Fruit fly (Drosophila melanogaster) whole organism, prepupa: ENCODE measurements around the gene N.
A peak's percentile ranks its signal among the peaks of the same experiment; 100 is the strongest.

Source experiments
- Blimp-1 ChIP-seq: fragments of 200-800 bp; sonication (Bioruptor generic); optimal IDR thresholded peaks from 3 replicates; lab custom pipeline; 2017; ENCODE audit warnings: missing biosample characterization, missing genetic modification characterization, mild to moderate bottlenecking, moderate library complexity, missing genetic modification reagents
- CG10631 ChIP-seq: fragments of 200-800 bp; sonication (Bioruptor generic); optimal IDR thresholded peaks from 2 replicates; lab custom pipeline; 2016; ENCODE audit warnings: missing biosample characterization, missing genetic modification characterization
- CG10669 ChIP-seq: fragments of 200-800 bp; sonication (Bioruptor generic); optimal IDR thresholded peaks from 3 replicates; lab custom pipeline; 2018; ENCODE audit warnings: missing biosample characterization, mild to moderate bottlenecking, missing genetic modification characterization, moderate library complexity
- CG11294 ChIP-seq: fragments of 200-800 bp; sonication (Bioruptor generic); IDR thresholded peaks from 2 replicates; pipeline ENCODE4 v1.3.6; 2022; ENCODE audit warnings: missing biosample characterization, missing genetic modification characterization
- CG11902 ChIP-seq: fragments of 200-800 bp; sonication (Bioruptor generic); optimal IDR thresholded peaks from 3 replicates; lab custom pipeline; 2016; ENCODE audit warnings: missing biosample characterization, missing genetic modification characterization
- CG15336 ChIP-seq: fragments of 200-800 bp; sonication (Bioruptor generic); IDR thresholded peaks from 2 replicates; pipeline ENCODE4 v1.3.6; 2022; ENCODE audit warnings: missing biosample characterization, missing genetic modification characterization
- CG1621 ChIP-seq: fragments of 200-800 bp; sonication (Bioruptor generic); optimal IDR thresholded peaks from 3 replicates; lab custom pipeline; 2018; ENCODE audit warnings: missing biosample characterization, mild to moderate bottlenecking, missing genetic modification characterization
- CG16779 ChIP-seq: fragments of 200-800 bp; sonication (Bioruptor generic); optimal IDR thresholded peaks from 3 replicates; lab custom pipeline; 2017; ENCODE audit warnings: missing biosample characterization, mild to moderate bottlenecking, missing genetic modification characterization
- CG31627 ChIP-seq: fragments of 200-800 bp; sonication (Bioruptor generic); optimal IDR thresholded peaks from 3 replicates; lab custom pipeline; 2016; ENCODE audit warnings: missing biosample characterization, missing genetic modification characterization
- CG32006 ChIP-seq: fragments of 200-800 bp; sonication (Bioruptor generic); optimal IDR thresholded peaks from 3 replicates; lab custom pipeline; 2017; ENCODE audit warnings: missing biosample characterization, mild to moderate bottlenecking, missing genetic modification characterization
- CG34406 ChIP-seq: fragments of 200-800 bp; sonication (Bioruptor generic); optimal IDR thresholded peaks from 3 replicates; lab custom pipeline; 2016; ENCODE audit warnings: missing biosample characterization, missing genetic modification characterization
- CG3919 ChIP-seq: fragments of 200-800 bp; sonication (Bioruptor generic); optimal IDR thresholded peaks from 3 replicates; lab custom pipeline; 2016; ENCODE audit warnings: missing biosample characterization, missing genetic modification characterization
- CG4318 ChIP-seq: fragments of 200-800 bp; sonication (Bioruptor generic); optimal IDR thresholded peaks from 3 replicates; lab custom pipeline; 2017; ENCODE audit warnings: missing biosample characterization, mild to moderate bottlenecking, missing genetic modification characterization
- CG6163 ChIP-seq: fragments of 200-800 bp; sonication (Bioruptor generic); IDR thresholded peaks from 3 replicates; pipeline ENCODE4 v1.3.6; 2022; ENCODE audit warnings: missing biosample characterization, missing genetic modification characterization
- CG6276 ChIP-seq: fragments of 200-800 bp; sonication (Bioruptor generic); optimal IDR thresholded peaks from 2 replicates; lab custom pipeline; 2017; ENCODE audit warnings: missing biosample characterization, mild to moderate bottlenecking, missing genetic modification characterization
- CG6792 ChIP-seq: fragments of 200-800 bp; sonication (Bioruptor generic); optimal IDR thresholded peaks from 3 replicates; lab custom pipeline; 2016; ENCODE audit warnings: missing biosample characterization, missing genetic modification characterization
- CG6808 ChIP-seq: fragments of 200-800 bp; sonication (Bioruptor generic); optimal IDR thresholded peaks from 3 replicates; lab custom pipeline; 2017; ENCODE audit warnings: missing biosample characterization, missing genetic modification characterization, mild to moderate bottlenecking, moderate library complexity, missing genetic modification reagents
- CG6854 ChIP-seq: fragments of 200-800 bp; sonication (Bioruptor generic); optimal IDR thresholded peaks from 2 replicates; lab custom pipeline; 2017; ENCODE audit warnings: missing biosample characterization, mild to moderate bottlenecking, missing genetic modification characterization
- CG7368 ChIP-seq: fragments of 200-800 bp; sonication (Bioruptor generic); optimal IDR thresholded peaks from 3 replicates; lab custom pipeline; 2016; ENCODE audit warnings: missing biosample characterization, missing genetic modification characterization
- CG8119 ChIP-seq: fragments of 200-800 bp; sonication (Bioruptor generic); IDR thresholded peaks from 3 replicates; pipeline ENCODE4 v1.3.6; 2022; ENCODE audit warnings: missing biosample characterization, missing genetic modification characterization
- CG8632 ChIP-seq: fragments of 200-800 bp; sonication (Bioruptor generic); optimal IDR thresholded peaks from 3 replicates; lab custom pipeline; 2016; ENCODE audit warnings: missing biosample characterization, missing genetic modification characterization
- CG9139 ChIP-seq: fragments of 200-800 bp; sonication (Bioruptor generic); optimal IDR thresholded peaks from 3 replicates; lab custom pipeline; 2017; ENCODE audit warnings: missing biosample characterization, mild to moderate bottlenecking, missing genetic modification characterization
- Eip78C ChIP-seq: fragments of 200-800 bp; sonication (Bioruptor generic); peaks from one replicate; lab custom pipeline; 2016; ENCODE audit warnings: missing biosample characterization, missing genetic modification characterization
- Lpt ChIP-seq: fragments of 200-800 bp; sonication (Bioruptor generic); optimal IDR thresholded peaks from 3 replicates; lab custom pipeline; 2016; ENCODE audit warnings: missing biosample characterization, missing genetic modification characterization
- Met ChIP-seq: fragments of 200-800 bp; sonication (Bioruptor generic); optimal IDR thresholded peaks from 3 replicates; lab custom pipeline; 2016; ENCODE audit warnings: missing biosample characterization, missing genetic modification characterization
- OdsH ChIP-seq: fragments of 200-800 bp; sonication (Bioruptor generic); optimal IDR thresholded peaks from 3 replicates; lab custom pipeline; 2016; ENCODE audit warnings: missing biosample characterization, missing genetic modification characterization
- Sox15 ChIP-seq: fragments of 200-800 bp; sonication (Bioruptor generic); optimal IDR thresholded peaks from 3 replicates; lab custom pipeline; 2016; ENCODE audit warnings: missing biosample characterization, missing genetic modification characterization
- dac ChIP-seq: fragments of 200-800 bp; sonication (Bioruptor generic); optimal IDR thresholded peaks from 2 replicates; lab custom pipeline; 2017; ENCODE audit warnings: missing biosample characterization, mild to moderate bottlenecking, missing genetic modification characterization
- dsx ChIP-seq: fragments of 200-800 bp; optimal IDR thresholded peaks from 3 replicates; lab custom pipeline; 2019; ENCODE audit warnings: missing biosample characterization, mild to moderate bottlenecking, missing genetic modification characterization, moderate library complexity; ENCODE audit not compliant: poor library complexity, severe bottlenecking
- eg ChIP-seq: fragments of 200-800 bp; sonication (Bioruptor generic); IDR thresholded peaks from 3 replicates; pipeline ENCODE4 v1.3.6; 2022; ENCODE audit warnings: missing biosample characterization, missing genetic modification characterization
- fd59A ChIP-seq: fragments of 200-800 bp; sonication (Bioruptor generic); optimal IDR thresholded peaks from 2 replicates; lab custom pipeline; 2017; ENCODE audit warnings: missing biosample characterization, mild to moderate bottlenecking, missing genetic modification characterization, missing genetic modification reagents
- fkh ChIP-seq: fragments of 200-800 bp; sonication (Bioruptor generic); optimal IDR thresholded peaks from 3 replicates; lab custom pipeline; 2017; ENCODE audit warnings: missing biosample characterization, mild to moderate bottlenecking, missing genetic modification characterization, moderate library complexity
- lz ChIP-seq: fragments of 200-800 bp; sonication (Bioruptor generic); optimal IDR thresholded peaks from 3 replicates; lab custom pipeline; 2016; ENCODE audit warnings: missing biosample characterization, missing genetic modification characterization
- net ChIP-seq: fragments of 200-800 bp; sonication (Bioruptor generic); optimal IDR thresholded peaks from 3 replicates; lab custom pipeline; 2016; ENCODE audit warnings: missing biosample characterization, missing genetic modification characterization
- spab ChIP-seq: fragments of 200-800 bp; sonication (Bioruptor generic); optimal IDR thresholded peaks from 2 replicates; lab custom pipeline; 2017; ENCODE audit warnings: missing biosample characterization, mild to moderate bottlenecking, missing genetic modification characterization, missing genetic modification reagents
- ss ChIP-seq, 2 experiments: fragments of 200-800 bp; sonication (Bioruptor generic); optimal IDR thresholded peaks; 2 replicates in 1 of 2; 3 replicates in 1 of 2; lab custom pipeline; 2017 to 2018; ENCODE audit warnings: mild to moderate bottlenecking in 2 of 2, missing biosample characterization in 2 of 2, missing genetic modification characterization in 2 of 2, moderate library complexity in 1 of 2
- svp ChIP-seq: fragments of 200-800 bp; sonication (Bioruptor generic); peaks from one replicate; lab custom pipeline; 2016; ENCODE audit warnings: missing biosample characterization, missing genetic modification characterization
- topi ChIP-seq: fragments of 200-800 bp; sonication (Bioruptor generic); optimal IDR thresholded peaks from 3 replicates; lab custom pipeline; 2016; ENCODE audit warnings: missing biosample characterization, missing genetic modification characterization
- vri ChIP-seq: fragments of 200-800 bp; sonication (Bioruptor generic); optimal IDR thresholded peaks from 3 replicates; lab custom pipeline; 2016; ENCODE audit warnings: missing biosample characterization, mild to moderate bottlenecking, missing genetic modification characterization

N gene

DNA sequence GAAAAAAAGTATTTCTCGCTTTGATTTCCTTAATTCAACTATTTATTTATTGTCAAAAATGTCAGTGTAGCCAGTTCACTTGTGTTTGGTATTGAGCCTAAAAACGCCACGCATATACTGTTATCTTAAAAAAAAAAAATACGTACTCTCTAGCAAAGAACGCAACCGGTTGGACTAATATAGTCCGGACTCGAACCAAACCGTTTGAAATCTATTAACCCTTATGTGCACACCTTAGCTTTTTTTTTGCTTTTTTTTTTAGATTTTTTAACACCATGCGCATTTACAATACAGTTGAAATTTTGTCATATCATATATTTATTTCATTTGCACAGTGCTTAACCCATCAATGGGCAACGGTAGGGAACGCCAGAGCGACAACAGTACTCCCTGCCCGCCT, 38.4 kb downstream of the N start, which contains the start of gene CG18508 (continued):
- peak; percentile 12 for TF ChIP-seq Met

DNA sequence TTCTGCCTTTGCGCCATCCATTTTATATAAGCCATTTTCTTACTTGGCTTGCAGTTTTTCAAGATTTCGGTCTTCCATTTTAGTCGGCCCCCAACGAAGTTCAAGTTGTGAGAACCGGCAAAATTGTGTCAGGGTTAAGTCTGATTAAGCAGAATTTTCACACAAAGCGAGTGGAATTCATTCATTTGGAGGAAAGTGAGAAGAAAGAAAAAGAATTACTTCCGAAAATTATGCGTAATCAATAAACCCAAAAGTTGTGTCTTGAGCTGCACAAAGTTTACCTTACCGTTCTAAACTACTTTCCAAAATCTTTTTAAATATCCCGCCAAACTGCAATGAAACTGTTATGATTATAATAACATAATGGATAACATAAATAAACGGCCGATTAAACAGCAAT, 39.7 kb downstream of the N start, which contains the start of gene Fcp3C:
Gene Fcp3C, minus strand, starts transcription at position 101 of the 400 bp plus-strand sequence.
- peak; percentile 3 for TF ChIP-seq svp (GFP tag; lab: Kevin White, UChicago)
- no peak for TF ChIP-seq Blimp-1

DNA sequence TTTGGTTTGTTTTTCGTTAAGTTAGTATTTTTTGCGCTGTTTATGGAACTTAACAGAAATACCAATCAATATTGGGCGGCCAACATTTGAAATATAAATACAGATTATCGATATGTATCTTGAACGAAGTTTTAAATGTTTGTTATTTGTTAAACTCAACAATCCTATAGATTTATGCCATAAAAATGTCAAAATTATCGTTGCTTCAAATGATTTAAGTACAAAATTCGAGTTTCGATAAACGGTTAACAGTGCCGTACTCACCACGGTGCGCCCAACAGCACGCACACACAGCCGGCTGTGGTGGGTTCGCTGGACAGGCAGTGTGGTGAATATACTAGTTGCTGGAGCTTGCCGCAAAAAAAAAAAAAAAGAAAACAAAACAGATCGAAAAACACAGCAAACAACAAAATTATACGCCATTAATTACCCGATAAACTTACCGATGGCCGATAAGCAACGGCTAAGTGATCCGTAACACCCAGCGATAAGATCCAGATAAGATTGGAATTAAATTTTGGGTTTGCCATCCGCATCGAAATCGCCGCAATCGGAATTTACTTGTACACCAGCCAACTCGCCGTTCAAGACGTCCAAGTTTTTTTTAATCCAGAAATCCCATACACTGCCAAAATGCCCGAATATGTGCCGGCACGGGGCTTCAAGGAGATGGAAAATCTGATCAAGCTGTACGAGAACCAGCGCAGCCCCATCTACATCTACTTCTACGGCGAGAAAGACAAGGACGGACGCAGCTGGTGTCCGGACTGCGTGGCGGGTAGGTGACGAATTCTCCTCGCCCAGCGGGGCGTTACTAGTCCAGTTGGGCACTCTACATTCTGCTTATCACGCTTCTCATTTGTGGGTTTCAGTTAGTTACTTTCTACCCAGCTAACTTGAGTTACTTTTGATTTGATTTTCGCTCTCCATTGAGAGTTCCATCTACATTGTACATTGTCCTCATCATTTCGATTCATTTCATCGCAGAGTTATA, 40.5 kb downstream of the N start, which contains the start of gene CG3939:
Gene CG3939, plus strand, starts transcription at position 138 of the 994 bp plus-strand sequence.
- TF ChIP-seq CG1621 (no peak), CG7368 (GFP tag; lab: Kevin White, UChicago) (no peak), Blimp-1 (no peak), CG11902 (GFP tag; lab: Kevin White, UChicago) (no peak), Eip78C (GFP tag; lab: Kevin White, UChicago) (peak; percentile 54), CG32006 (GFP tag; lab: Kevin White, UChicago) (no peak), topi (GFP tag; lab: Kevin White, UChicago) (no peak), CG10631 (GFP tag; lab: Kevin White, UChicago) (no peak), dsx (GFP tag; lab: Kevin White, UChicago) (no peak), OdsH (no peak), CG6854 (GFP tag; lab: Kevin White, UChicago) (no peak), CG34406 (GFP tag; lab: Kevin White, UChicago) (peak; percentile 13), net (GFP tag; lab: Kevin White, UChicago) (peak; percentile 24), CG10669 (GFP tag; lab: Kevin White, UChicago) (no peak), CG15336 (GFP tag; lab: Robert Waterston, UW) (peak; percentile 58), spab (GFP tag; lab: Kevin White, UChicago) (peak; percentile 3), Lpt (peak; percentile 7), CG8119 (GFP tag; lab: Robert Waterston, UW) (peak; percentile 74), eg (GFP tag; lab: Robert Waterston, UW) (peak; percentile 63; the same call in 2 of the 3 replicates), fd59A (GFP tag; lab: Kevin White, UChicago) (no peak), CG6276 (GFP tag; lab: Kevin White, UChicago) (peak; percentile 45), Sox15 (GFP tag; lab: Kevin White, UChicago) (no peak), CG6163 (GFP tag; lab: Robert Waterston, UW) (peak; percentile 59; the same call in 2 of the 3 replicates), ss (GFP tag; optimal IDR thresholded peaks at IDR 0.05; lab: Kevin White, UChicago) (peak; percentile 54 to 57), vri (GFP tag; lab: Kevin White, UChicago) (peak; percentile 36), svp (GFP tag; lab: Kevin White, UChicago) (no peak), fkh (GFP tag; lab: Kevin White, UChicago) (no peak), CG16779 (tag; lab: Kevin White, UChicago) (no peak), CG3919 (GFP tag; lab: Kevin White, UChicago) (no peak), lz (GFP tag; lab: Kevin White, UChicago) (no peak), CG6808 (peak; percentile 40), CG31627 (no peak), Met (no peak), CG6792 (GFP tag; lab: Kevin White, UChicago) (no peak)

DNA sequence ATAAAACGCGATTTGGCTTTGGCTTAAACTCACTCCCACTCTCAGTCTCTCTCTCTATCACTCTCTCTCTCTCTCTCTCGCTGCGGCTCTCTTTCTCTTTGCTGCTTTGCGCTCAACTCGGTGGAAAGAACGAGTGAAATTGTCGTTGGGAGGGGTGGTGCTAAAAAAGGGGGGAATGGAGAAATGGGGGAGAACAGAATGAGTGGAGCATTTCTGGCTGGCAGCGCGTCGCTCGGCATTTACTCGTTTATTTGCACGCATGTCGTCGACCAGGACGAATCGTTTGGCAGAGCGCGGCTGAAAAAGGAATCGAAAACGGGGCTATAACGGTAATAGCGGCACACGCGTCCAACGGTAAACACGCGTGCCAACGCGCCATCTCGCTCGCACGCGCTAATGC, 41.5 kb downstream of the N start, which contains the start of gene dnc:
Gene dnc, plus strand, starts transcription at position 248 of the 400 bp plus-strand sequence.
- peak; percentile 15 for TF ChIP-seq CG9139 (GFP tag; lab: Kevin White, UChicago)
- no peak for TF ChIP-seq CG34406 (GFP tag; lab: Kevin White, UChicago)
- TF ChIP-seq CG6276 (GFP tag; lab: Kevin White, UChicago): peak; percentile 8
- peak; percentile 26 for TF ChIP-seq net (GFP tag; lab: Kevin White, UChicago)
- peak; percentile 43; the same call in 1 of the 2 replicates for TF ChIP-seq CG15336 (GFP tag; lab: Robert Waterston, UW)
- TF ChIP-seq dac: no peak
- peak; percentile 8 for TF ChIP-seq fkh (GFP tag; lab: Kevin White, UChicago)
- TF ChIP-seq CG11294 (GFP tag; lab: Robert Waterston, UW): no peak
- peak; percentile 50 for TF ChIP-seq CG6854 (GFP tag; lab: Kevin White, UChicago)
- no peak for TF ChIP-seq CG3919 (GFP tag; lab: Kevin White, UChicago)
- peak; percentile 29 for TF ChIP-seq Eip78C (GFP tag; lab: Kevin White, UChicago)
- 0 out of 3 replicates have a peak, but pooled peaks have one; percentile 40 for TF ChIP-seq CG6163 (GFP tag; lab: Robert Waterston, UW)
- TF ChIP-seq CG8632 (GFP tag; lab: Kevin White, UChicago): no peak
- peak; percentile 13 to 45 for TF ChIP-seq ss (GFP tag; optimal IDR thresholded peaks at IDR 0.05; lab: Kevin White, UChicago)
- TF ChIP-seq eg (GFP tag; lab: Robert Waterston, UW): peak; percentile 30; the same call in 1 of the 3 replicates
- peak; percentile 2 for TF ChIP-seq CG16779 (tag; lab: Kevin White, UChicago)
- TF ChIP-seq CG4318: no peak
- TF ChIP-seq, all 60 proteins: peak for 11
